Worm (Caenorhabditis elegans) whole organism, late embryonic: ENCODE measurements around the gene nfki-1.

Experiments used
- C08G9.2 ChIP-seq: sonication (generic microtip); optimal IDR thresholded peaks from 2 replicates; lab custom pipeline; 2016; ENCODE audit warnings: mild to moderate bottlenecking, missing genetic modification characterization, moderate library complexity, missing compliant biosample characterization
- K02D7.2 ChIP-seq: sonication (generic microtip); optimal IDR thresholded peaks from 2 replicates; lab custom pipeline; 2017; ENCODE audit warnings: mild to moderate bottlenecking, missing genetic modification characterization, missing compliant biosample characterization
- K09A11.1 ChIP-seq: sonication (generic microtip); optimal IDR thresholded peaks from 2 replicates; lab custom pipeline; 2017; ENCODE audit warnings: antibody characterized with exemption, mild to moderate bottlenecking, missing genetic modification characterization, missing compliant biosample characterization; ENCODE audit not compliant: insufficient read depth
- Y22D7AL.16 ChIP-seq: sonication (generic microtip); optimal IDR thresholded peaks from 2 replicates; lab custom pipeline; 2016; ENCODE audit warnings: missing genetic modification characterization, missing compliant biosample characterization
- ceh-19 ChIP-seq: fragments of 200-800 bp; sonication (Bioruptor generic); optimal IDR thresholded peaks from 2 replicates; lab custom pipeline; 2018; ENCODE audit warnings: mild to moderate bottlenecking, missing genetic modification characterization, missing compliant biosample characterization
- ceh-2 ChIP-seq: sonication (generic microtip); optimal IDR thresholded peaks from 2 replicates; lab custom pipeline; 2016; ENCODE audit warnings: missing genotype, missing genetic modification characterization, missing compliant biosample characterization
- ceh-31 ChIP-seq: sonication (generic microtip); optimal IDR thresholded peaks from 2 replicates; lab custom pipeline; 2016; ENCODE audit warnings: missing genetic modification characterization, missing compliant biosample characterization
- ceh-34 ChIP-seq: sonication (generic microtip); optimal IDR thresholded peaks from 2 replicates; lab custom pipeline; 2016; ENCODE audit warnings: mild to moderate bottlenecking, missing genetic modification characterization, missing compliant biosample characterization
- ceh-9 ChIP-seq: sonication (generic microtip); optimal IDR thresholded peaks from 2 replicates; lab custom pipeline; 2016; ENCODE audit warnings: mild to moderate bottlenecking, missing genetic modification characterization, inconsistent platforms, missing compliant biosample characterization
- dmd-4 ChIP-seq: sonication (generic microtip); optimal IDR thresholded peaks from 2 replicates; lab custom pipeline; 2016; ENCODE audit warnings: borderline replicate concordance, missing genetic modification characterization, missing compliant biosample characterization
- dve-1 ChIP-seq: sonication (generic microtip); optimal IDR thresholded peaks from 2 replicates; lab custom pipeline; 2017; ENCODE audit warnings: antibody characterized with exemption, mild to moderate bottlenecking, missing genetic modification characterization, missing compliant biosample characterization
- elt-2 ChIP-seq: sonication (generic microtip); optimal IDR thresholded peaks from 2 replicates; lab custom pipeline; 2016; ENCODE audit warnings: missing genetic modification reagents, missing genetic modification characterization, missing compliant biosample characterization
- fax-1 ChIP-seq: sonication (generic microtip); optimal IDR thresholded peaks from 2 replicates; lab custom pipeline; 2016; ENCODE audit warnings: missing genotype, missing genetic modification characterization, missing compliant biosample characterization
- fkh-10 ChIP-seq: fragments of 150-350 bp; optimal IDR thresholded peaks from 2 replicates; lab custom pipeline; 2014; ENCODE audit warnings: missing biosample characterization, missing genetic modification reagents, missing genetic modification characterization
- hlh-13 ChIP-seq: fragments of 200-800 bp; sonication (Bioruptor generic); optimal IDR thresholded peaks from 2 replicates; lab custom pipeline; 2018; ENCODE audit warnings: mild to moderate bottlenecking, missing genetic modification characterization, missing compliant biosample characterization
- hlh-15 ChIP-seq: sonication (generic microtip); optimal IDR thresholded peaks from 2 replicates; lab custom pipeline; 2016; ENCODE audit warnings: missing genetic modification characterization, missing compliant biosample characterization
- hlh-30 ChIP-seq: sonication (generic microtip); optimal IDR thresholded peaks from 2 replicates; lab custom pipeline; 2017; ENCODE audit warnings: antibody characterized with exemption, missing genetic modification characterization, missing compliant biosample characterization; ENCODE audit not compliant: insufficient read depth
- hlh-8 ChIP-seq: sonication (generic microtip); optimal IDR thresholded peaks from 2 replicates; lab custom pipeline; 2016; ENCODE audit warnings: missing genotype, missing genetic modification characterization, missing compliant biosample characterization
- lim-6 ChIP-seq: sonication (generic microtip); optimal IDR thresholded peaks from 2 replicates; lab custom pipeline; 2016; ENCODE audit warnings: missing genetic modification characterization, missing compliant biosample characterization
- lin-11 ChIP-seq: fragments of 200-800 bp; sonication (Bioruptor generic); optimal IDR thresholded peaks from 2 replicates; lab custom pipeline; 2018; ENCODE audit warnings: mild to moderate bottlenecking, missing genetic modification characterization, missing compliant biosample characterization
- nfya-1 ChIP-seq: sonication (generic microtip); optimal IDR thresholded peaks from 2 replicates; lab custom pipeline; 2017; ENCODE audit warnings: missing genetic modification characterization, mild to moderate bottlenecking, missing compliant biosample characterization, antibody characterized with exemption, moderate library complexity
- odd-2 ChIP-seq: sonication (generic microtip); optimal IDR thresholded peaks from 2 replicates; lab custom pipeline; 2017; ENCODE audit warnings: antibody characterized with exemption, mild to moderate bottlenecking, missing genetic modification characterization, missing compliant biosample characterization
- pat-9 ChIP-seq: fragments of 200-800 bp; sonication (Bioruptor generic); optimal IDR thresholded peaks from 2 replicates; lab custom pipeline; 2018; ENCODE audit warnings: mild to moderate bottlenecking, missing genetic modification characterization, moderate library complexity, missing compliant biosample characterization
- pha-2 ChIP-seq: sonication (generic microtip); optimal IDR thresholded peaks from 2 replicates; lab custom pipeline; 2017; ENCODE audit warnings: mild to moderate bottlenecking, missing genetic modification characterization, missing compliant biosample characterization
- pha-4 ChIP-seq: fragments of 150-350 bp; optimal IDR thresholded peaks from 2 replicates; lab custom pipeline; 2018; ENCODE audit warnings: missing biosample characterization, missing genetic modification reagents, missing genetic modification characterization
- pros-1 ChIP-seq: fragments of 150-350 bp; optimal IDR thresholded peaks from 2 replicates; lab custom pipeline; 2014; ENCODE audit warnings: missing biosample characterization, missing genetic modification reagents, missing genetic modification characterization
- ref-2 ChIP-seq: sonication (generic microtip); optimal IDR thresholded peaks from 2 replicates; lab custom pipeline; 2016; ENCODE audit warnings: missing genetic modification characterization, missing compliant biosample characterization
- rnt-1 ChIP-seq: sonication (generic microtip); optimal IDR thresholded peaks from 2 replicates; lab custom pipeline; 2016; ENCODE audit warnings: missing genetic modification characterization, missing compliant biosample characterization
- syd-9 ChIP-seq: sonication (generic microtip); optimal IDR thresholded peaks from 2 replicates; lab custom pipeline; 2016; ENCODE audit warnings: mild to moderate bottlenecking, missing genetic modification characterization, moderate library complexity, missing compliant biosample characterization
- tbx-2 ChIP-seq: sonication (generic microtip); optimal IDR thresholded peaks from 2 replicates; lab custom pipeline; 2016; ENCODE audit warnings: missing genetic modification characterization, missing compliant biosample characterization
- unc-3 ChIP-seq, 2 experiments: fragments of 200-800 bp in 1 of 2; sonication (Bioruptor generic) in 1 of 2; sonication (generic microtip) in 1 of 2; conservative IDR thresholded peaks in 1 of 2; optimal IDR thresholded peaks in 1 of 2; 2 replicates each; pipeline versions ENCODE4 v1.3.6 to Lab custom; 2016 to 2022; ENCODE audit warnings: missing compliant biosample characterization in 2 of 2, missing genetic modification characterization in 2 of 2, missing genetic modification reagents in 1 of 2
- unc-42 ChIP-seq: sonication (generic microtip); optimal IDR thresholded peaks from 2 replicates; lab custom pipeline; 2016; ENCODE audit warnings: missing genotype, missing genetic modification characterization, missing compliant biosample characterization
- unc-55 ChIP-seq: sonication (generic microtip); optimal IDR thresholded peaks from 2 replicates; lab custom pipeline; 2017; ENCODE audit warnings: missing biosample characterization, missing genetic modification reagents, missing genetic modification characterization
- unc-86 ChIP-seq: sonication (generic microtip); optimal IDR thresholded peaks from 2 replicates; lab custom pipeline; 2016; ENCODE audit warnings: missing genetic modification characterization, missing compliant biosample characterization

nfki-1 gene

ce11 chrX:15373415-15374048 is 18.5 kb downstream of the nfki-1 start (continued):
- TF ChIP-seq hlh-8 (tag; lab: Kevin White, UChicago) = no peak
- peak; percentile 81 for TF ChIP-seq elt-2
- TF ChIP-seq C08G9.2 (tag; lab: Kevin White, UChicago) = peak; percentile 5
- TF ChIP-seq pat-9 = no peak
- no peak for TF ChIP-seq K09A11.1

DNA sequence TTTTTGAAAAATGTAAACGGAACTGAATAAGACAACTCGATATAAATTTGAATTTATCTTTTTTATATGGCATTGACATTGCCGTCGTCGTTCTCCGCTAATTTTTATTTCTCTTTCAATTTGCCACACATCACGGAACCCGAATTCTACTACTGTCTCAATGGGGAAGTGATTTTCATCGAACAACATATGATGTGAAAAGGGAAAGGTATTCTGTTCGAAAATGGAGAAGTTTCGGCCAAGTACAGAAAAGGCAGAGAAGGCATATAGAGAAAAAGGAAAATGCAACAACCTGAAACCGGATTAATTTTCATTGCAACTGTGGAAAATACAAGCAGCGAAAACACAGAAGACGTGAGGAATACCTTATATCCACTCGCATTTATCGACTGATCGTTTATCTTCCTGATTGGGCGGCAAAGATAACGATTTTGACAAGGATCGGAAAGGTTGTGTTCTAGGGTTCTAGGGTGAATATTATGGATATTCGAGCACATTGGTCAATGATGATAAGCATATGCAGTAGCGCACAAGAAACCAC is 19.7 kb downstream of the nfki-1 start:
- TF ChIP-seq dve-1 (tag; lab: Kevin White, UChicago) (no peak), ceh-2 (tag; lab: Kevin White, UChicago) (no peak), pros-1 (tag; lab: Kevin White, UChicago) (no peak), ceh-31 (no peak), rnt-1 (no peak), Y22D7AL.16 (no peak), lin-11 (no peak), pha-4 (tag; lab: Kevin White, UChicago) (no peak), unc-3 (GFP tag; conservative IDR thresholded peaks at IDR 0.05; lab: Robert Waterston, UW) (no peak), unc-3 (tag; optimal IDR thresholded peaks at IDR 0.05; lab: Kevin White, UChicago) (no peak), ceh-19 (GFP tag; lab: Kevin White, UChicago) (no peak), unc-55 (no peak), syd-9 (tag; lab: Kevin White, UChicago) (no peak), lim-6 (tag; lab: Kevin White, UChicago) (no peak), pha-2 (no peak), hlh-13 (GFP tag; lab: Kevin White, UChicago) (no peak), ceh-9 (no peak), K02D7.2 (no peak), unc-42 (no peak), ceh-34 (tag; lab: Kevin White, UChicago) (no peak), hlh-30 (tag; lab: Kevin White, UChicago) (no peak)

DNA sequence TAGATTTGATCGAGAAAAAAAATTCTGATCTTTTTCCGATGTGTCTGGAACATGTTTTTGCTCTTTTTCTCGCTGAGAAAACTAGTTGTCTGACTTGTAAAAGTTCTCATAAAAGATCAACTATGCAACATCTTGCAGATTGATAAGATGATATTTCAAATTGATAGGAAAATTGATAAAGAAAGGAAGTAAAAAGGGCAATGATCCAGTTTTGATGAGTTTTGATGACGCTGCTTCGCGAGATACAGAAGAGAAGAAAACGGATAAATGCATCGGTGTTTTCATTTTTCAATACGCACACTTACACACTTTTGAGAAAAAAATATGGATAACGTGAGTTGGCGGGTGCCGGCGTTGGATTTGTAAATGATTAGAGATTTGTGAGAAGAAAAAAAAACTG is 20.3 kb downstream of the nfki-1 start:
- TF ChIP-seq fax-1 (tag; lab: Kevin White, UChicago) = no peak
- TF ChIP-seq elt-2 = peak; percentile 12

DNA sequence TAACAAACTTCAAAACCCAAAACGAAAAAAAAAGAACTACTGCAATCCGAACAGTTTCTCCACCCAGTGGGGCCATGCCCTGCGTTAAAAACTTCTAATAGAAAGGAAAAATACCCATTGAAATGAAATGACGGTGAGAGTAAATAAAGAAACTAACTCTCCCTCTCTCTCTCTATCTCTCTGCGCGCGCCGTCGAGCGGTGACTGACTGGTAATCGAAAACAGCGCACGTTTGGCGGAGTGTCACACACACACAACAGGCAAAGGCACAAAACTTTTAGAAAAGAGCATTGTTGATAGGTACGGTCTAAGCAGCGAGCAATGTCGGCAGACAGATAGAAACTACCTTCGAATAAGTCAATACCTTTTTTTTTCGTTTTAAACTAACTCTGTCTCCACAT is 21.5 kb downstream of the nfki-1 start:
- TF ChIP-seq ref-2 (tag; lab: Kevin White, UChicago) = peak; percentile 50
- TF ChIP-seq Y22D7AL.16 = no peak
- peak; percentile 19 for TF ChIP-seq nfya-1 (tag; lab: Kevin White, UChicago)
- peak; percentile 9 for TF ChIP-seq elt-2
- no peak for TF ChIP-seq C08G9.2 (tag; lab: Kevin White, UChicago)
- peak; percentile 24 for TF ChIP-seq tbx-2 (tag; lab: Kevin White, UChicago)

ce11 chrX:15377724-15378123 is 22.7 kb downstream of the nfki-1 start, which contains the start of gene svh-5:
Gene svh-5 (minus strand): TSS chrX:15377824.
- TF ChIP-seq unc-55 (no peak), fkh-10 (GFP tag; lab: Kevin White, UChicago) (no peak), hlh-15 (tag; lab: Kevin White, UChicago) (no peak), dmd-4 (no peak), odd-2 (tag; lab: Kevin White, UChicago) (peak; percentile 19), unc-86 (tag; lab: Kevin White, UChicago) (no peak), ceh-2 (tag; lab: Kevin White, UChicago) (no peak), pat-9 (no peak)
